Fruit fly (Drosophila melanogaster): Measurements from ENCODE around the gene CG11977.

The CG11977 gene

dm6 chr3R:9003600-9004223, 6.2 kb downstream of the CG11977 start, which contains the start of the genes CG31100 and CG11980 (continued):
- TF ChIP-seq pzg (GFP tag; optimal IDR thresholded peaks at IDR 0.05) (peak; percentile 87), Med (GFP tag) (peak; percentile 60), CG16813 (GFP tag; IDR thresholded peaks at IDR 0.05; ENCODE audit: partially characterized antibody) (peak; percentile 73), tap (tag; optimal IDR thresholded peaks at IDR 0.05) (no peak), tna (GFP tag; IDR thresholded peaks at IDR 0.05; ENCODE audit: partially characterized antibody) (0 out of 2 replicates have a peak, but pooled peaks have one; percentile 40), hb (GFP tag; IDR thresholded peaks at IDR 0.05; ENCODE audit: partially characterized antibody) (0 out of 3 replicates have a peak, but pooled peaks have one; percentile 14), Max (GFP tag; optimal IDR thresholded peaks at IDR 0.05) (peak; percentile 13), Sin3A (optimal IDR thresholded peaks at IDR 0.05) (peak; percentile 13), CG34224 (GFP tag; IDR thresholded peaks at IDR 0.05; ENCODE audit: partially characterized antibody) (peak; percentile 73), CG6689 (GFP tag; IDR thresholded peaks at IDR 0.05) (no peak), phol (tag; optimal IDR thresholded peaks at IDR 0.05) (peak; percentile 94), Scr (GFP tag; IDR thresholded peaks at IDR 0.05; ENCODE audit: partially characterized antibody) (peak; percentile 74), CG2712 (tag; optimal IDR thresholded peaks at IDR 0.05) (peak; percentile 46), Opbp (GFP tag; IDR thresholded peaks at IDR 0.05; ENCODE audit: partially characterized antibody) (peak; percentile 80), unc-4 (GFP tag; IDR thresholded peaks at IDR 0.05; ENCODE audit: partially characterized antibody) (peak; percentile 83), CG13287 (GFP tag; IDR thresholded peaks at IDR 0.05; ENCODE audit: partially characterized antibody) (peak; percentile 89), CG33213 (GFP tag; optimal IDR thresholded peaks at IDR 0.05) (peak; percentile 33), NC2β (GFP tag; optimal IDR thresholded peaks at IDR 0.05) (peak; percentile 18), E2f2 (GFP tag; IDR thresholded peaks at IDR 0.05) (peak; percentile 74), cas (GFP tag; IDR thresholded peaks at IDR 0.05) (no peak), CG14710 (tag; optimal IDR thresholded peaks at IDR 0.05) (peak; percentile 79), CG30403 (GFP tag; optimal IDR thresholded peaks at IDR 0.05) (peak; percentile 11), lbe (GFP tag; optimal IDR thresholded peaks at IDR 0.05) (peak; percentile 24), CG12659 (GFP tag; optimal IDR thresholded peaks at IDR 0.05) (peak; percentile 61), hth (optimal IDR thresholded peaks at IDR 0.05) (no peak), nmo (GFP tag; optimal IDR thresholded peaks at IDR 0.05) (peak; percentile 38), Meics (GFP tag; optimal IDR thresholded peaks at IDR 0.05) (no peak), Oaz (GFP tag; IDR thresholded peaks at IDR 0.05) (no peak), MBD-R2 (GFP tag; IDR thresholded peaks at IDR 0.05) (peak; percentile 46), PHDP (tag; optimal IDR thresholded peaks at IDR 0.05) (peak; percentile 16), CG10267 (tag; optimal IDR thresholded peaks at IDR 0.05) (peak; percentile 55), trem (tag; optimal IDR thresholded peaks at IDR 0.05) (peak; percentile 77), bsh (GFP tag; optimal IDR thresholded peaks at IDR 0.05) (no peak), Dp (GFP tag; optimal IDR thresholded peaks at IDR 0.05) (peak; percentile 74), lilli (GFP tag; optimal IDR thresholded peaks at IDR 0.05) (peak; percentile 30), ato (GFP tag; IDR thresholded peaks at IDR 0.05; ENCODE audit: partially characterized antibody) (0 out of 2 replicates have a peak, but pooled peaks have one; percentile 39), CHES-1-like (GFP tag; optimal IDR thresholded peaks at IDR 0.05) (peak; percentile 33), CG3847 (GFP tag; IDR thresholded peaks at IDR 0.05) (peak; percentile 46), knrl (GFP tag; IDR thresholded peaks at IDR 0.05; ENCODE audit: partially characterized antibody) (peak; percentile 73), CG4617 (GFP tag; optimal IDR thresholded peaks at IDR 0.05; ENCODE audit: borderline replicate concordance) (peak; percentile 73), Kr (GFP tag; optimal IDR thresholded peaks at IDR 0.05) (no peak), inv (GFP tag; IDR thresholded peaks at IDR 0.05; ENCODE audit: partially characterized antibody) (peak; percentile 60; the same call in 1 of the 2 replicates), CG1603 (tag; optimal IDR thresholded peaks at IDR 0.05) (peak; percentile 55), wek (GFP tag; optimal IDR thresholded peaks at IDR 0.05) (peak; percentile 23), crc (GFP tag; optimal IDR thresholded peaks at IDR 0.05) (no peak), bbx (GFP tag; IDR thresholded peaks at IDR 0.05; ENCODE audit: partially characterized antibody) (peak; percentile 75), Lhr (GFP tag; optimal IDR thresholded peaks at IDR 0.05) (peak; percentile 70), gfzf (GFP tag; optimal IDR thresholded peaks at IDR 0.05) (peak; percentile 35)
